Fruit fly (Drosophila melanogaster): Measurements from ENCODE around the gene CG3708.

dm6 chrX:945446-946013, 15.6 kb upstream of the CG3708 start, which contains the start of gene CG3703:
- TF ChIP-seq toe (GFP tag; optimal IDR thresholded peaks at IDR 0.05), result no peak
- TF ChIP-seq CG5204 (GFP tag; optimal IDR thresholded peaks at IDR 0.05), result no peak
- TF ChIP-seq kay (GFP tag; ENCODE audit: borderline replicate concordance), result no peak
- no peak for TF ChIP-seq CG1620 (GFP tag; optimal IDR thresholded peaks at IDR 0.05)
- TF ChIP-seq ovo (GFP tag; optimal IDR thresholded peaks at IDR 0.05), result no peak
